Fruit fly (Drosophila melanogaster): ENCODE data around the gene RpL3.

The RpL3 gene

dm6 chr3R:11243057-11243740 is 21.5 kb downstream of the RpL3 start (continued):
- TF ChIP-seq CG8089 (GFP tag; optimal IDR thresholded peaks at IDR 0.05) = no peak
- no peak for TF ChIP-seq sr (GFP tag; IDR thresholded peaks at IDR 0.05)
- no peak for TF ChIP-seq nerfin-1 (tag; optimal IDR thresholded peaks at IDR 0.05)
- peak; percentile 23 for TF ChIP-seq CG7987 (GFP tag; optimal IDR thresholded peaks at IDR 0.05)
- TF ChIP-seq pho (GFP tag; optimal IDR thresholded peaks at IDR 0.05) = no peak
- TF ChIP-seq Stat92E (GFP tag; optimal IDR thresholded peaks at IDR 0.05) = no peak
- no peak for TF ChIP-seq so (GFP tag; IDR thresholded peaks at IDR 0.05)
- TF ChIP-seq CHES-1-like (GFP tag; optimal IDR thresholded peaks at IDR 0.05) = no peak
- TF ChIP-seq disco-r (GFP tag; optimal IDR thresholded peaks at IDR 0.05) = no peak
- TF ChIP-seq mld (GFP tag; IDR thresholded peaks at IDR 0.05; ENCODE audit: partially characterized antibody) = no peak
- peak; percentile 36 for TF ChIP-seq CG12299 (tag; optimal IDR thresholded peaks at IDR 0.05)
- no peak for TF ChIP-seq cato (GFP tag; optimal IDR thresholded peaks at IDR 0.05; ENCODE audit: borderline replicate concordance)
- no peak for TF ChIP-seq peb (GFP tag; IDR thresholded peaks at IDR 0.05)
- TF ChIP-seq run (tag; optimal IDR thresholded peaks at IDR 0.05) = no peak
- peak; percentile 55; the same call in 1 of the 2 replicates for TF ChIP-seq sob (GFP tag; IDR thresholded peaks at IDR 0.05)
- no peak for TF ChIP-seq Optix (GFP tag; IDR thresholded peaks at IDR 0.05)
- TF ChIP-seq cg (GFP tag; optimal IDR thresholded peaks at IDR 0.05) = no peak
- peak; percentile 64 for TF ChIP-seq Meics (GFP tag; optimal IDR thresholded peaks at IDR 0.05)
- no peak for TF ChIP-seq dati (GFP tag; IDR thresholded peaks at IDR 0.05)
- no peak for TF ChIP-seq NC2β (GFP tag; optimal IDR thresholded peaks at IDR 0.05)
- no peak for TF ChIP-seq Dbx (GFP tag; IDR thresholded peaks at IDR 0.05)
- TF ChIP-seq CG10209 (GFP tag; optimal IDR thresholded peaks at IDR 0.05) = no peak
- peak; percentile 42 for TF ChIP-seq Fer3 (tag; optimal IDR thresholded peaks at IDR 0.05)
- TF ChIP-seq odd (GFP tag; optimal IDR thresholded peaks at IDR 0.05) = no peak
- no peak for TF ChIP-seq chm (GFP tag; IDR thresholded peaks at IDR 0.05)
- TF ChIP-seq CG3281 (GFP tag; optimal IDR thresholded peaks at IDR 0.05) = peak; percentile 79
- no peak for TF ChIP-seq bowl (GFP tag; IDR thresholded peaks at IDR 0.05)
- no peak for TF ChIP-seq CG3726 (GFP tag; IDR thresholded peaks at IDR 0.05)
- no peak for TF ChIP-seq CG33213 (GFP tag; optimal IDR thresholded peaks at IDR 0.05)
- TF ChIP-seq emc (GFP tag; optimal IDR thresholded peaks at IDR 0.05) = no peak
- TF ChIP-seq Chrac-16 (GFP tag; optimal IDR thresholded peaks at IDR 0.05) = no peak
- TF ChIP-seq Hr39 (optimal IDR thresholded peaks at IDR 0.05) = no peak
- TF ChIP-seq eve (GFP tag; optimal IDR thresholded peaks at IDR 0.05) = no peak
- TF ChIP-seq CG15696 (tag; optimal IDR thresholded peaks at IDR 0.05) = no peak
- TF ChIP-seq D (optimal IDR thresholded peaks at IDR 0.05) = no peak
- no peak for TF ChIP-seq D (GFP tag; optimal IDR thresholded peaks at IDR 0.05)
- TF ChIP-seq CG7839 (tag; optimal IDR thresholded peaks at IDR 0.05) = peak; percentile 61
- no peak for TF ChIP-seq CG7963 (GFP tag; IDR thresholded peaks at IDR 0.05; ENCODE audit: partially characterized antibody)
- no peak for TF ChIP-seq ara (GFP tag; IDR thresholded peaks at IDR 0.05)
- no peak for TF ChIP-seq en (GFP tag; optimal IDR thresholded peaks at IDR 0.05)
- TF ChIP-seq kah (GFP tag; optimal IDR thresholded peaks at IDR 0.05) = no peak
- no peak for TF ChIP-seq Mad (GFP tag; optimal IDR thresholded peaks at IDR 0.05)
- TF ChIP-seq CG10959 (GFP tag; IDR thresholded peaks at IDR 0.05) = no peak
- no peak for TF ChIP-seq CG12236 (GFP tag; optimal IDR thresholded peaks at IDR 0.05)
- no peak for TF ChIP-seq Asciz (GFP tag; optimal IDR thresholded peaks at IDR 0.05)
- no peak for TF ChIP-seq CG16815 (GFP tag; optimal IDR thresholded peaks at IDR 0.05)
- TF ChIP-seq sc (optimal IDR thresholded peaks at IDR 0.05) = no peak
- no peak for TF ChIP-seq sc (GFP tag; optimal IDR thresholded peaks at IDR 0.05)
- no peak for TF ChIP-seq D19B (GFP tag; optimal IDR thresholded peaks at IDR 0.05)
- TF ChIP-seq CG18476 (GFP tag; optimal IDR thresholded peaks at IDR 0.05) = no peak
- no peak for TF ChIP-seq repo (GFP tag; optimal IDR thresholded peaks at IDR 0.05)
- no peak for TF ChIP-seq ewg (GFP tag; optimal IDR thresholded peaks at IDR 0.05)
